Fruit fly (Drosophila melanogaster) whole organism, embryonic: Measurements from ENCODE around the gene mfas.

ENCODE experiments used
- B-H2 ChIP-seq: fragments of 200-800 bp; sonication (Bioruptor generic); optimal IDR thresholded peaks from 2 replicates; lab custom pipeline; 2018; ENCODE audit warnings: missing biosample characterization, mild to moderate bottlenecking, missing genetic modification characterization
- CG1024 ChIP-seq: fragments of 200-800 bp; sonication (Bioruptor generic); IDR thresholded peaks from 2 replicates; pipeline ENCODE4 v1.3.6; 2022; ENCODE audit warnings: missing biosample characterization, missing genetic modification characterization
- CG10366 ChIP-seq: fragments of 200-800 bp; sonication (Bioruptor generic); IDR thresholded peaks from 2 replicates; pipeline ENCODE4 v1.3.6; 2022; ENCODE audit warnings: missing biosample characterization, missing genetic modification characterization
- CG12942 ChIP-seq: fragments of 200-800 bp; sonication (Bioruptor generic); optimal IDR thresholded peaks from 3 replicates; lab custom pipeline; 2016; ENCODE audit warnings: missing biosample characterization, missing genetic modification characterization
- CG13123 ChIP-seq: fragments of 200-800 bp; sonication (Bioruptor generic); optimal IDR thresholded peaks from 2 replicates; lab custom pipeline; 2016; ENCODE audit warnings: missing biosample characterization, missing genetic modification characterization
- CG14050 ChIP-seq: fragments of 200-800 bp; sonication (Bioruptor generic); IDR thresholded peaks from 3 replicates; pipeline ENCODE4 v1.3.6; 2022; ENCODE audit warnings: missing biosample characterization, missing genetic modification characterization
- CG15479 ChIP-seq: fragments of 200-800 bp; sonication (Bioruptor generic); optimal IDR thresholded peaks from 3 replicates; lab custom pipeline; 2019; ENCODE audit warnings: missing biosample characterization, mild to moderate bottlenecking, missing genetic modification characterization, moderate library complexity
- CG1603 ChIP-seq: fragments of 200-800 bp; sonication (Bioruptor generic); optimal IDR thresholded peaks from 2 replicates; lab custom pipeline; 2019; ENCODE audit warnings: missing biosample characterization, mild to moderate bottlenecking, missing genetic modification characterization, moderate library complexity
- CG18476 ChIP-seq: fragments of 200-800 bp; sonication (Bioruptor generic); optimal IDR thresholded peaks from 2 replicates; lab custom pipeline; 2016; ENCODE audit warnings: missing biosample characterization, mild to moderate bottlenecking, missing genetic modification characterization
- CG18599 ChIP-seq: fragments of 200-800 bp; sonication (Bioruptor generic); optimal IDR thresholded peaks from 3 replicates; lab custom pipeline; 2017; ENCODE audit warnings: missing biosample characterization, missing genetic modification characterization, mild to moderate bottlenecking, moderate library complexity, missing genetic modification reagents
- CG3163 ChIP-seq: fragments of 200-800 bp; sonication (Bioruptor generic); optimal IDR thresholded peaks from 3 replicates; lab custom pipeline; 2016; ENCODE audit warnings: missing biosample characterization, missing genetic modification characterization
- CG6254 ChIP-seq: fragments of 200-800 bp; sonication (Bioruptor generic); optimal IDR thresholded peaks from 3 replicates; lab custom pipeline; 2017; ENCODE audit warnings: mild to moderate bottlenecking, missing biosample characterization, missing genetic modification reagents, missing genetic modification characterization
- CG8478 ChIP-seq: fragments of >200 bp; optimal IDR thresholded peaks from 2 replicates; lab custom pipeline; 2018
- CHES-1-like ChIP-seq: fragments of 200-800 bp; sonication (Bioruptor generic); optimal IDR thresholded peaks from 2 replicates; lab custom pipeline; 2016; ENCODE audit warnings: missing biosample characterization, missing genetic modification characterization
- CkIIα-i1 ChIP-seq: fragments of 200-800 bp; sonication (Bioruptor generic); IDR thresholded peaks from 2 replicates; pipeline ENCODE4 v1.3.6; 2022; ENCODE audit warnings: missing biosample characterization, missing genetic modification characterization
- Dad ChIP-seq: fragments of 200-800 bp; sonication (Bioruptor generic); optimal IDR thresholded peaks from 3 replicates; lab custom pipeline; 2016; ENCODE audit warnings: missing biosample characterization, missing genetic modification characterization
- Doc2 ChIP-seq: fragments of 200-800 bp; sonication (Bioruptor generic); IDR thresholded peaks from 2 replicates; pipeline ENCODE4 v1.3.6; 2022; ENCODE audit warnings: missing biosample characterization, missing genetic modification characterization
- Dref ChIP-seq: fragments of 200-800 bp; sonication (Bioruptor generic); IDR thresholded peaks from 2 replicates; pipeline ENCODE4 v1.3.6; 2022; ENCODE audit warnings: missing biosample characterization, missing genetic modification characterization
- GATAe ChIP-seq: fragments of 200-800 bp; sonication (Bioruptor generic); conservative IDR thresholded peaks from 2 replicates; pipeline ENCODE4 v1.3.6; 2022; ENCODE audit warnings: missing biosample characterization, missing genetic modification characterization
- Gsc ChIP-seq: fragments of 200-800 bp; sonication (Bioruptor generic); IDR thresholded peaks from 2 replicates; pipeline ENCODE4 v1.3.6; 2022; ENCODE audit warnings: missing biosample characterization, missing genetic modification characterization
- HLH54F ChIP-seq: fragments of 200-800 bp; sonication (Bioruptor generic); optimal IDR thresholded peaks from 3 replicates; lab custom pipeline; 2016; ENCODE audit warnings: missing biosample characterization, missing genetic modification characterization
- Hr51 ChIP-seq, 2 experiments: fragments of 200-800 bp; sonication (Bioruptor generic); optimal IDR thresholded peaks; 2 replicates in 1 of 2; 3 replicates in 1 of 2; lab custom pipeline; 2016 to 2018; ENCODE audit warnings: missing biosample characterization in 2 of 2, missing genetic modification characterization in 2 of 2, mild to moderate bottlenecking in 1 of 2, moderate library complexity in 1 of 2
- Mrtf ChIP-seq: fragments of 200-800 bp; sonication (Bioruptor generic); IDR thresholded peaks from 3 replicates; pipeline ENCODE4 v1.3.6; 2022; ENCODE audit warnings: missing biosample characterization, missing genetic modification characterization
- Nf-YA ChIP-seq: fragments of 200-800 bp; sonication (Bioruptor generic); IDR thresholded peaks from 2 replicates; pipeline ENCODE4 v1.3.6; 2022; ENCODE audit warnings: missing biosample characterization, missing genetic modification characterization
- Optix ChIP-seq: fragments of 200-800 bp; sonication (Bioruptor generic); IDR thresholded peaks from 3 replicates; pipeline ENCODE4 v1.3.6; 2022; ENCODE audit warnings: missing biosample characterization, missing genetic modification characterization
- Ptx1 ChIP-seq: fragments of 200-800 bp; sonication (Bioruptor generic); IDR thresholded peaks from 2 replicates; pipeline ENCODE4 v1.3.6; 2022; ENCODE audit warnings: missing biosample characterization, missing genetic modification characterization
- Side ChIP-seq: fragments of 200-800 bp; sonication (Bioruptor generic); optimal IDR thresholded peaks from 2 replicates; lab custom pipeline; 2016; ENCODE audit warnings: missing biosample characterization, missing genetic modification characterization
- Sox102F ChIP-seq: fragments of 200-800 bp; sonication (Bioruptor generic); optimal IDR thresholded peaks from 2 replicates; lab custom pipeline; 2018; ENCODE audit warnings: missing biosample characterization, mild to moderate bottlenecking, missing genetic modification characterization, moderate library complexity
- Stat92E ChIP-seq, 3 experiments: fragments of >200 bp in 2 of 3; fragments of 200-800 bp in 1 of 3; sonication (Bioruptor generic) in 1 of 3; optimal IDR thresholded peaks; 2 replicates each; lab custom pipeline; 2017 to 2019; ENCODE audit warnings: missing biosample characterization in 3 of 3, missing genetic modification characterization in 3 of 3, mild to moderate bottlenecking in 1 of 3, moderate library complexity in 1 of 3
- ac ChIP-seq: fragments of 200-800 bp; sonication (Bioruptor generic); optimal IDR thresholded peaks from 3 replicates; lab custom pipeline; 2017; ENCODE audit warnings: missing biosample characterization, mild to moderate bottlenecking, missing genetic modification characterization
- aop ChIP-seq: fragments of 200-800 bp; sonication (Bioruptor generic); IDR thresholded peaks from 2 replicates; pipeline ENCODE4 v1.3.6; 2022; ENCODE audit warnings: missing biosample characterization, missing genetic modification characterization
- cad ChIP-seq: fragments of >200 bp; optimal IDR thresholded peaks from 2 replicates; lab custom pipeline; 2017; ENCODE audit warnings: missing biosample characterization, missing genetic modification characterization
- crc ChIP-seq: fragments of 200-800 bp; sonication (Bioruptor generic); optimal IDR thresholded peaks from 2 replicates; lab custom pipeline; 2016; ENCODE audit warnings: missing biosample characterization, missing genetic modification characterization
- danr ChIP-seq: fragments of 200-800 bp; sonication (Bioruptor generic); IDR thresholded peaks from 2 replicates; pipeline ENCODE4 v1.3.6; 2022; ENCODE audit warnings: missing biosample characterization, missing genetic modification characterization
- dati ChIP-seq: fragments of 200-800 bp; sonication (Bioruptor generic); IDR thresholded peaks from 2 replicates; pipeline ENCODE4 v1.3.6; 2022; ENCODE audit warnings: missing biosample characterization, missing genetic modification characterization
- fd102C ChIP-seq: fragments of 200-800 bp; sonication (Bioruptor generic); optimal IDR thresholded peaks from 2 replicates; lab custom pipeline; 2018; ENCODE audit warnings: missing biosample characterization, mild to moderate bottlenecking, missing genetic modification characterization, moderate library complexity
- gem ChIP-seq: fragments of 200-800 bp; sonication (Bioruptor generic); optimal IDR thresholded peaks from 2 replicates; lab custom pipeline; 2019; ENCODE audit warnings: missing biosample characterization, mild to moderate bottlenecking, missing genetic modification characterization, moderate library complexity
- gsb-n ChIP-seq: fragments of 200-800 bp; sonication (Bioruptor generic); optimal IDR thresholded peaks from 3 replicates; lab custom pipeline; 2018; ENCODE audit warnings: missing biosample characterization, mild to moderate bottlenecking, missing genetic modification characterization
- hb ChIP-seq: fragments of 200-800 bp; sonication (Bioruptor generic); IDR thresholded peaks from 3 replicates; pipeline ENCODE4 v1.3.6; 2022; ENCODE audit warnings: missing biosample characterization, missing genetic modification characterization; ENCODE audit not compliant: partially characterized antibody
- hkb ChIP-seq, 2 experiments: fragments of 200-800 bp in 1 of 2; fragments of >200 bp in 1 of 2; sonication (Bioruptor generic) in 1 of 2; IDR thresholded peaks in 1 of 2; optimal IDR thresholded peaks in 1 of 2; 2 replicates each; pipeline versions ENCODE4 v1.3.6 to Lab custom; 2017 to 2022; ENCODE audit warnings: missing biosample characterization in 1 of 2, missing genetic modification characterization in 1 of 2
- kah ChIP-seq: fragments of 200-800 bp; sonication (Bioruptor generic); optimal IDR thresholded peaks from 2 replicates; lab custom pipeline; 2018; ENCODE audit warnings: missing biosample characterization, mild to moderate bottlenecking, missing genetic modification characterization
- ken ChIP-seq: fragments of 200-800 bp; sonication (Bioruptor generic); IDR thresholded peaks from 3 replicates; pipeline ENCODE4 v1.3.6; 2022; ENCODE audit warnings: missing biosample characterization, missing genetic modification characterization
- lilli ChIP-seq: fragments of 200-800 bp; sonication (Bioruptor generic); optimal IDR thresholded peaks from 3 replicates; lab custom pipeline; 2016; ENCODE audit warnings: missing biosample characterization, missing genetic modification characterization
- nerfin-2 ChIP-seq: fragments of 200-800 bp; sonication (Bioruptor generic); IDR thresholded peaks from 2 replicates; pipeline ENCODE4 v1.3.6; 2022; ENCODE audit warnings: missing biosample characterization, missing genetic modification characterization; ENCODE audit not compliant: partially characterized antibody
- nmo ChIP-seq: fragments of 200-800 bp; sonication (Bioruptor generic); optimal IDR thresholded peaks from 2 replicates; lab custom pipeline; 2018; ENCODE audit warnings: missing biosample characterization, mild to moderate bottlenecking, missing genetic modification characterization, moderate library complexity
- pan ChIP-seq, 4 experiments: fragments of >200 bp in 3 of 4; fragments of 200-800 bp in 1 of 4; sonication (Bioruptor generic) in 1 of 4; optimal IDR thresholded peaks in 3 of 4; IDR thresholded peaks in 1 of 4; 2 replicates each; pipeline versions ENCODE4 v1.3.6 to Lab custom; 2017 to 2022; ENCODE audit warnings: missing biosample characterization in 2 of 4, missing genetic modification characterization in 2 of 4, mixed read lengths in 1 of 4
- pita ChIP-seq: fragments of 200-800 bp; sonication (Bioruptor generic); optimal IDR thresholded peaks from 2 replicates; lab custom pipeline; 2017; ENCODE audit warnings: missing biosample characterization, mild to moderate bottlenecking, missing genetic modification characterization
- sisA ChIP-seq: fragments of 200-800 bp; sonication (Bioruptor generic); IDR thresholded peaks from 2 replicates; pipeline ENCODE4 v1.3.6; 2022; ENCODE audit warnings: missing biosample characterization, missing genetic modification characterization
- wek ChIP-seq: fragments of 200-800 bp; sonication (Bioruptor generic); optimal IDR thresholded peaks from 3 replicates; lab custom pipeline; 2018; ENCODE audit warnings: missing biosample characterization, mild to moderate bottlenecking, missing genetic modification characterization, moderate library complexity

Gene mfas

dm6 chr3R:11967262-11968029 is 25.7 kb downstream of the mfas start, which contains the start of the genes CG12213 and GC1 (continued):
- TF ChIP-seq dati (GFP tag; lab: Robert Waterston, UW) (no peak), CHES-1-like (GFP tag; lab: Kevin White, UChicago) (peak; percentile 53), pan (optimal IDR thresholded peaks at IDR 0.05; lab: Kevin White, UChicago) (no peak), pan (GFP tag; optimal IDR thresholded peaks at IDR 0.05 in 1 of 2, IDR thresholded peaks at IDR 0.05 in 1 of 2) (peak in 1 of 2 experiments; percentile 28), CG18476 (GFP tag; lab: Kevin White, UChicago) (peak; percentile 5), nerfin-2 (peak; percentile 95), HLH54F (GFP tag; lab: Kevin White, UChicago) (peak; percentile 16), sisA (no peak), lilli (GFP tag; lab: Kevin White, UChicago) (peak; percentile 61), Optix (no peak), Dref (peak; percentile 76), Ptx1 (GFP tag; lab: Robert Waterston, UW) (no peak), CG6254 (GFP tag; lab: Kevin White, UChicago) (no peak), Gsc (GFP tag; lab: Robert Waterston, UW) (no peak), kah (GFP tag; lab: Kevin White, UChicago) (no peak), danr (GFP tag; lab: Robert Waterston, UW) (no peak), CG15479 (GFP tag; lab: Kevin White, UChicago) (no peak), cad (GFP tag; lab: Kevin White, UChicago) (peak; percentile 1), CG3163 (GFP tag; lab: Kevin White, UChicago) (no peak), CG18599 (GFP tag; lab: Kevin White, UChicago) (no peak), nmo (peak; percentile 80), fd102C (GFP tag; lab: Kevin White, UChicago) (no peak), gsb-n (tag; lab: Kevin White, UChicago) (peak; percentile 34), Hr51 (GFP tag; optimal IDR thresholded peaks at IDR 0.05; lab: Kevin White, UChicago) (peak in 1 of 2 experiments; percentile 9), CkIIα-i1 (GFP tag; lab: Robert Waterston, UW) (no peak), wek (GFP tag; lab: Kevin White, UChicago) (peak; percentile 2), hkb (optimal IDR thresholded peaks at IDR 0.05; lab: Kevin White, UChicago) (no peak), hkb (GFP tag; IDR thresholded peaks at IDR 0.05; lab: Robert Waterston, UW) (no peak), CG8478 (no peak), Dad (GFP tag; lab: Kevin White, UChicago) (peak; percentile 10), B-H2 (GFP tag; lab: Kevin White, UChicago) (no peak), crc (GFP tag; lab: Kevin White, UChicago) (no peak), Side (GFP tag; lab: Kevin White, UChicago) (no peak), GATAe (no peak), ken (no peak), pita (GFP tag; lab: Kevin White, UChicago) (no peak), Doc2 (GFP tag; lab: Robert Waterston, UW) (no peak), CG13123 (GFP tag; lab: Kevin White, UChicago) (no peak), CG10366 (no peak), CG1024 (GFP tag; lab: Robert Waterston, UW) (no peak), aop (GFP tag; lab: Robert Waterston, UW) (no peak), CG1603 (tag; lab: Kevin White, UChicago) (peak; percentile 17), hb (GFP tag; lab: Robert Waterston, UW) (peak; percentile 98), CG12942 (GFP tag; lab: Kevin White, UChicago) (no peak), Nf-YA (no peak), Mrtf (GFP tag; lab: Robert Waterston, UW) (no peak), CG14050 (GFP tag; lab: Robert Waterston, UW) (no peak), gem (tag; lab: Kevin White, UChicago) (peak; percentile 53), Stat92E (GFP tag; optimal IDR thresholded peaks at IDR 0.05; lab: Kevin White, UChicago) (no peak), Sox102F (GFP tag; lab: Kevin White, UChicago) (no peak), ac (GFP tag; lab: Kevin White, UChicago) (no peak)
